Worm (Caenorhabditis elegans): ENCODE data around the gene nhr-234.

nhr-234 gene

ce11 chrII:12677975-12678866, 41.7 kb downstream of the nhr-234 start:
- TF ChIP-seq unc-42 (tag; optimal IDR thresholded peaks at IDR 0.05): peak; percentile 93
- TF ChIP-seq ref-2 (tag; optimal IDR thresholded peaks at IDR 0.05): peak; percentile 62
- peak; percentile 33 for TF ChIP-seq fax-1 (tag; optimal IDR thresholded peaks at IDR 0.05)
- TF ChIP-seq rnt-1 (tag; optimal IDR thresholded peaks at IDR 0.05): peak; percentile 87
- peak; percentile 58 for TF ChIP-seq unc-55 (GFP tag; optimal IDR thresholded peaks at IDR 0.05)
- TF ChIP-seq lin-11 (tag; optimal IDR thresholded peaks at IDR 0.05): peak; percentile 14
- TF ChIP-seq ceh-48 (tag; optimal IDR thresholded peaks at IDR 0.05): peak; percentile 12
- no peak for TF ChIP-seq eyg-1 (tag; optimal IDR thresholded peaks at IDR 0.05)
- peak; percentile 20 for TF ChIP-seq hlh-13 (GFP tag; optimal IDR thresholded peaks at IDR 0.05)
- peak; percentile 91 for TF ChIP-seq ceh-31 (tag; optimal IDR thresholded peaks at IDR 0.05)
- TF ChIP-seq ama-1 (optimal IDR thresholded peaks at IDR 0.05): no peak
- no peak for TF ChIP-seq ceh-34 (tag; optimal IDR thresholded peaks at IDR 0.05)
- peak; percentile 74 for TF ChIP-seq tbx-7 (tag; optimal IDR thresholded peaks at IDR 0.05)
- peak; percentile 82 for TF ChIP-seq hlh-6 (tag; optimal IDR thresholded peaks at IDR 0.05)
- no peak for TF ChIP-seq sdc-2 (tag; optimal IDR thresholded peaks at IDR 0.05)
- TF ChIP-seq zip-5 (tag; optimal IDR thresholded peaks at IDR 0.05): peak; percentile 61
- TF ChIP-seq pax-1 (tag; optimal IDR thresholded peaks at IDR 0.05): peak; percentile 9
- TF ChIP-seq ceh-2 (tag; optimal IDR thresholded peaks at IDR 0.05): peak; percentile 79
- TF ChIP-seq tbx-2 (tag; optimal IDR thresholded peaks at IDR 0.05): peak; percentile 81
- TF ChIP-seq ceh-19 (GFP tag; optimal IDR thresholded peaks at IDR 0.05): peak; percentile 38
- TF ChIP-seq ceh-9 (tag; optimal IDR thresholded peaks at IDR 0.05): no peak
- TF ChIP-seq hlh-15 (tag; optimal IDR thresholded peaks at IDR 0.05): peak; percentile 28
- no peak for TF ChIP-seq K09A11.1 (tag; optimal IDR thresholded peaks at IDR 0.05; ENCODE audit: insufficient read depth)
- peak; percentile 25 for TF ChIP-seq syd-9 (tag; optimal IDR thresholded peaks at IDR 0.05)
- no peak for TF ChIP-seq ceh-30 (tag; optimal IDR thresholded peaks at IDR 0.05)
- TF ChIP-seq elt-2 (tag; optimal IDR thresholded peaks at IDR 0.05): peak; percentile 46
- TF ChIP-seq ztf-16 (tag; optimal IDR thresholded peaks at IDR 0.05): no peak
- TF ChIP-seq unc-3 (GFP tag; conservative IDR thresholded peaks at IDR 0.05): no peak
- TF ChIP-seq unc-3 (tag; optimal IDR thresholded peaks at IDR 0.05): peak; percentile 18
- peak; percentile 47 for TF ChIP-seq F13H6.1 (tag; optimal IDR thresholded peaks at IDR 0.05)
- no peak for TF ChIP-seq ceh-14 (tag; optimal IDR thresholded peaks at IDR 0.05)
- TF ChIP-seq fkh-6 (tag; optimal IDR thresholded peaks at IDR 0.05): peak; percentile 24
- peak; percentile 82 for TF ChIP-seq ets-4 (tag; optimal IDR thresholded peaks at IDR 0.05)
- peak; percentile 26 for TF ChIP-seq che-1 (tag; optimal IDR thresholded peaks at IDR 0.05)
- peak; percentile 14 for TF ChIP-seq C38D4.7 (GFP tag; optimal IDR thresholded peaks at IDR 0.05)
- TF ChIP-seq pqm-1 (tag; optimal IDR thresholded peaks at IDR 0.05): no peak
- TF ChIP-seq T23F11.4 (GFP tag; optimal IDR thresholded peaks at IDR 0.05): peak; percentile 16
- peak; percentile 43 for TF ChIP-seq nfya-1 (tag; optimal IDR thresholded peaks at IDR 0.05)
- TF ChIP-seq C08G9.2 (tag; optimal IDR thresholded peaks at IDR 0.05): peak; percentile 89
- TF ChIP-seq hlh-8 (tag; optimal IDR thresholded peaks at IDR 0.05): peak; percentile 39
- TF ChIP-seq elt-4 (tag; optimal IDR thresholded peaks at IDR 0.05): no peak
- TF ChIP-seq pha-2 (tag; optimal IDR thresholded peaks at IDR 0.05): peak; percentile 8

- TF ChIP-seq nfya-1 (tag; optimal IDR thresholded peaks at IDR 0.05) (no peak), hlh-13 (GFP tag; optimal IDR thresholded peaks at IDR 0.05) (no peak), fkh-10 (GFP tag; optimal IDR thresholded peaks at IDR 0.05) (no peak), madf-2 (tag; optimal IDR thresholded peaks at IDR 0.05) (no peak), hlh-6 (tag; optimal IDR thresholded peaks at IDR 0.05) (no peak), ceh-6 (GFP tag; optimal IDR thresholded peaks at IDR 0.05) (no peak), pros-1 (tag; optimal IDR thresholded peaks at IDR 0.05) (no peak), ceh-45 (GFP tag; IDR thresholded peaks at IDR 0.05) (no peak), hlh-15 (tag; optimal IDR thresholded peaks at IDR 0.05) (no peak), lim-6 (tag; optimal IDR thresholded peaks at IDR 0.05) (no peak), tbx-2 (tag; optimal IDR thresholded peaks at IDR 0.05) (no peak), lin-11 (tag; optimal IDR thresholded peaks at IDR 0.05) (no peak), pha-2 (tag; optimal IDR thresholded peaks at IDR 0.05) (no peak), pqm-1 (tag; optimal IDR thresholded peaks at IDR 0.05) (no peak), ets-4 (tag; optimal IDR thresholded peaks at IDR 0.05) (no peak)
Measured at ce11 chrII:12678867-12679134, 42.3 kb downstream of the nhr-234 start, which contains the start of gene Y38E10A.24. TSS of gene Y38E10A.24 (plus strand) at chrII:12679035.

Measured in whole organism, late embryonic.